Worm (Caenorhabditis elegans): ENCODE data around the gene C18A3.11.

DNA sequence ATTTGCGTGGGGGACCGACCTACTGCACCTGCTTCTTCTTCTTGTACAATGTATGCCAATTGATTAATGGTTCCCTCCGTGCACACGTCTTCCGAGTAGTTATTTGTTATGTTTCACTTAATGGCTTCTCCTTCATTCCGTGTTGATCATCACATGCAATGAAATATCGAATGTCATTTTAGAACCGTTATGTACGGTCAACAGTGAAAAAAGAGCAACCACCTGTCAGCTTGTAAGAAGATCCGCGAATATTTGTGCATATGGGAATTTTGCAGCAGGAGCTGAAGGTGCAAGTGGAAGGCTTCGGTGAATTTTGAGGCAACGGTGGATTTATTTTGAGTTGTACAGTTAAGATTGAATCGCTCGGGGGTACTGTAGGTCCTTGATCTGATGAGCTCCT, 5.8 kb downstream of the C18A3.11 start:
- TF ChIP-seq bed-2 (GFP tag; IDR thresholded peaks at IDR 0.05) (no peak), F39B2.1 (GFP tag; IDR thresholded peaks at IDR 0.05) (no peak), dox-1 (GFP tag; IDR thresholded peaks at IDR 0.05) (no peak), ama-1 (optimal IDR thresholded peaks at IDR 0.05) (no peak), ama-1 (GFP tag; optimal IDR thresholded peaks at IDR 0.05) (no peak), Y53G8AR.9 (GFP tag; conservative IDR thresholded peaks at IDR 0.05) (no peak)
